Worm (Caenorhabditis elegans) whole organism, L4 larva: Measurements from ENCODE around the gene madf-9.

Source experiments
- F37D6.2 ChIP-seq: sonication (generic microtip); optimal IDR thresholded peaks from 2 replicates; lab custom pipeline; 2016; ENCODE audit warnings: mild to moderate bottlenecking, missing genetic modification characterization, missing compliant biosample characterization
- Y105C5A.15 ChIP-seq: fragments of 200-800 bp; sonication (Bioruptor generic); IDR thresholded peaks from 2 replicates; pipeline ENCODE4 v1.3.6; 2022; ENCODE audit warnings: missing genetic modification characterization, missing compliant biosample characterization
- Y48G9A.11 ChIP-seq: fragments of 200-800 bp; sonication (Bioruptor generic); IDR thresholded peaks from 2 replicates; pipeline ENCODE4 v1.3.6; 2022; ENCODE audit warnings: missing genetic modification reagents, missing genetic modification characterization, missing compliant biosample characterization
- ama-1 ChIP-seq: fragments of 150-350 bp; optimal IDR thresholded peaks from 2 replicates; lab custom pipeline; 2014; ENCODE audit warnings: inconsistent platforms, mixed read lengths
- daf-16 ChIP-seq, 3 experiments: sonication (generic microtip); optimal IDR thresholded peaks; 2 replicates each; lab custom pipeline; 2016 to 2017; ENCODE audit warnings: missing genetic modification characterization in 3 of 3, missing genetic modification reagents in 3 of 3, mild to moderate bottlenecking in 2 of 3, missing compliant biosample characterization in 2 of 3, missing biosample characterization in 1 of 3, moderate library complexity in 1 of 3
- daf-8 ChIP-seq: fragments of 200-800 bp; sonication (Bioruptor generic); IDR thresholded peaks from 2 replicates; pipeline ENCODE4 v1.3.6; 2022; ENCODE audit warnings: missing genetic modification characterization, missing compliant biosample characterization
- lir-3 ChIP-seq: sonication (generic microtip); optimal IDR thresholded peaks from 2 replicates; lab custom pipeline; 2016; ENCODE audit warnings: mild to moderate bottlenecking, missing genetic modification characterization, missing compliant biosample characterization
- lsy-2 ChIP-seq, 2 experiments: fragments of 150-350 bp in 1 of 2; sonication (generic microtip) in 1 of 2; optimal IDR thresholded peaks; 2 replicates each; lab custom pipeline; 2014 to 2017; ENCODE audit warnings: missing biosample characterization in 2 of 2, missing genetic modification characterization in 2 of 2
- nhr-77 ChIP-seq: fragments of 150-350 bp; optimal IDR thresholded peaks from 2 replicates; lab custom pipeline; 2014; ENCODE audit warnings: missing biosample characterization, missing genetic modification characterization
- pha-4 ChIP-seq, 2 experiments: fragments of 150-350 bp in 1 of 2; fragments of 200-800 bp in 1 of 2; sonication (Bioruptor generic) in 1 of 2; IDR thresholded peaks in 1 of 2; optimal IDR thresholded peaks in 1 of 2; 2 replicates each; pipeline versions ENCODE4 v1.3.6 to Lab custom; 2014 to 2022; ENCODE audit warnings: missing genetic modification characterization in 2 of 2, missing genetic modification reagents in 2 of 2, missing biosample characterization in 1 of 2, missing compliant biosample characterization in 1 of 2
- skn-1 ChIP-seq: fragments of 150-350 bp; optimal IDR thresholded peaks from 2 replicates; lab custom pipeline; 2014; ENCODE audit warnings: missing biosample characterization, missing genetic modification characterization
- unc-39 ChIP-seq: sonication (generic microtip); optimal IDR thresholded peaks from 2 replicates; lab custom pipeline; 2017; ENCODE audit warnings: missing biosample characterization, missing genetic modification characterization
- unc-62 ChIP-seq, 3 experiments: fragments of 150-350 bp in 1 of 3; sonication (generic microtip); optimal IDR thresholded peaks in 2 of 3; peaks in 1 of 3; 1 replicate in 1 of 3; 2 replicates in 2 of 3; lab custom pipeline; 2014 to 2017; ENCODE audit warnings: missing biosample characterization in 3 of 3, missing genetic modification characterization in 3 of 3, missing genetic modification reagents in 3 of 3, missing genotype in 1 of 3
- ztf-11 ChIP-seq: fragments of 150-350 bp; optimal IDR thresholded peaks from 2 replicates; lab custom pipeline; 2014; ENCODE audit warnings: missing biosample characterization, missing genetic modification characterization

ce11 chrIV:3652784-3653383 is 16.0 kb downstream of the madf-9 start:
- TF ChIP-seq ztf-11 (tag; lab: Kevin White, UChicago) (no peak), daf-8 (GFP tag; lab: Robert Waterston, UW) (no peak), lir-3 (tag; lab: Kevin White, UChicago) (no peak), F37D6.2 (no peak), nhr-77 (no peak), unc-39 (tag; lab: Kevin White, UChicago) (no peak), ama-1 (lab: Kevin White, UChicago) (no peak), Y48G9A.11 (no peak), Y105C5A.15 (no peak), daf-16 (GFP tag; optimal IDR thresholded peaks at IDR 0.05; lab: Kevin White, UChicago) (no peak), daf-16 (tag; optimal IDR thresholded peaks at IDR 0.05; lab: Kevin White, UChicago) (no peak), pha-4 (GFP tag; IDR thresholded peaks at IDR 0.05; lab: Robert Waterston, UW) (no peak), pha-4 (tag; optimal IDR thresholded peaks at IDR 0.05; lab: Kevin White, UChicago) (no peak), skn-1 (tag; lab: Kevin White, UChicago) (no peak), lsy-2 (tag; optimal IDR thresholded peaks at IDR 0.05; lab: Kevin White, UChicago) (no peak), unc-62 (GFP tag; optimal IDR thresholded peaks at IDR 0.05 in 1 of 2; lab: Kevin White, UChicago) (no peak), unc-62 (tag; optimal IDR thresholded peaks at IDR 0.05; lab: Kevin White, UChicago) (no peak)
